Worm (Caenorhabditis elegans) whole organism, L3 larva: ENCODE data around the gene gcy-1.

Experiments used
- ama-1 ChIP-seq: fragments of 150-350 bp; optimal IDR thresholded peaks from 2 replicates; lab custom pipeline; 2018
- daf-12 ChIP-seq: fragments of 150-350 bp; optimal IDR thresholded peaks from 2 replicates; lab custom pipeline; 2014; ENCODE audit warnings: missing biosample characterization, missing genetic modification reagents, missing genetic modification characterization
- hmg-11 ChIP-seq: sonication (generic microtip); optimal IDR thresholded peaks from 2 replicates; lab custom pipeline; 2016; ENCODE audit warnings: missing genetic modification characterization, missing compliant biosample characterization
- lin-15B ChIP-seq: fragments of 150-350 bp; optimal IDR thresholded peaks from 2 replicates; lab custom pipeline; 2014; ENCODE audit warnings: missing biosample characterization, missing genetic modification characterization
- lin-39 ChIP-seq: fragments of 150-350 bp; optimal IDR thresholded peaks from 2 replicates; lab custom pipeline; 2018; ENCODE audit warnings: missing biosample characterization, missing genetic modification reagents, missing genetic modification characterization
- mdl-1 ChIP-seq: fragments of 150-350 bp; optimal IDR thresholded peaks from 2 replicates; lab custom pipeline; 2014; ENCODE audit warnings: missing biosample characterization, missing genetic modification characterization
- pqm-1 ChIP-seq: fragments of 150-350 bp; optimal IDR thresholded peaks from 2 replicates; lab custom pipeline; 2017; ENCODE audit warnings: missing biosample characterization, missing genetic modification characterization, inconsistent platforms
- snpc-4 ChIP-seq: fragments of 150-350 bp; optimal IDR thresholded peaks from 2 replicates; lab custom pipeline; 2014; ENCODE audit warnings: missing biosample characterization, missing genetic modification characterization
- tbx-2 ChIP-seq: sonication (generic microtip); optimal IDR thresholded peaks from 2 replicates; lab custom pipeline; 2016; ENCODE audit warnings: mild to moderate bottlenecking, missing genetic modification characterization, missing compliant biosample characterization
- unc-62 ChIP-seq: fragments of 150-350 bp; sonication (generic microtip); optimal IDR thresholded peaks from 4 replicates; lab custom pipeline; 2014; ENCODE audit warnings: missing biosample characterization, missing genetic modification reagents, missing genetic modification characterization

ce11 chrII:9489922-9490321 is 26.8 kb downstream of the gcy-1 start:
- TF ChIP-seq lin-15B (no peak), tbx-2 (tag; lab: Kevin White, UChicago) (no peak), pqm-1 (tag; lab: Kevin White, UChicago) (no peak), snpc-4 (no peak), unc-62 (no peak), daf-12 (tag; lab: Kevin White, UChicago) (no peak), mdl-1 (tag; lab: Kevin White, UChicago) (no peak), ama-1 (no peak), lin-39 (no peak), hmg-11 (tag; lab: Kevin White, UChicago) (no peak)
